Worm (Caenorhabditis elegans): ENCODE data around the gene T07C4.12.

Gene T07C4.12

DNA sequence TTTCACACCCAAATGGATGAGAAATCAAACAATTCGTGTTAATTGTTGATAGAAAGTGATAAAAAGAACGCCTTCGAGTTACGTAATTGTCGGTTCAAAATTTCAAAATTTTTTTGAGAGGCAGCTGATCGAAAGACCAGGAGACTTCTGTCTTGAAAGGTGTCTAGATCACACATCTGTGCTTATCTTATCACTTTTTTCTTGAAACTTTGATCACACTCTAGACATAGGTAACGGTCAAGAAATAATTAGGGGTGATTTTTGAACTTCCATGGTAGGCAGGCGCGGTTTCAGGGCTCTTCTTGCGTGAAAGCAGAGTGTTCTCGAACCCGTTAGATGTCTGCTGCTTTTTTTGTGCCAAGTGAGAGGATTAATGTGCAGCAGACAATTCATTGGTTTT lies 39.1 kb downstream of the T07C4.12 start:
- TF ChIP-seq sem-2 (GFP tag; optimal IDR thresholded peaks at IDR 0.05) (no peak), cnd-1 (tag; optimal IDR thresholded peaks at IDR 0.05) (no peak), bed-3 (GFP tag; optimal IDR thresholded peaks at IDR 0.05) (no peak)

DNA sequence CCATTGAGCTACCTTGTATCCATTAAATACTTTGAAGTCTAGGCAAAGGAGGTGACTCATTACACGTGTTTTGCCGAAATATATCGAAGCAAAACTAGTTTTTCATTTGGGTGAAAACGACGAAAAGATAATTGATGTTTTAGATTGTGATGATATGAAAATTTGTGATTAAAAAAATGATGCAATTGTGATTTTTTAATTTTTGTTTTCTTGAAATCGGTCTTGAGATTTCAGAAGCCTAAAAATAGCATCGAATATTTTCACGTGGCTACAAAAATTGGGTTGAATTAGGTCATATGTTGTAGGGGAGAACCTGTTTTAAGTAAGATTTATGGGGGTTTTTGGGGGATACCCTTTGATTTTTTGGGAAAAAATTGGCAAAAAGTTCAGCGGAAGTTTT lies 41.9 kb downstream of the T07C4.12 start:
- TF ChIP-seq nhr-237 (tag; optimal IDR thresholded peaks at IDR 0.05) (no peak), nhr-76 (tag; optimal IDR thresholded peaks at IDR 0.05) (no peak), pha-4 (tag; optimal IDR thresholded peaks at IDR 0.05) (no peak), drap-1 (GFP tag; optimal IDR thresholded peaks at IDR 0.05) (no peak), ztf-11 (tag; optimal IDR thresholded peaks at IDR 0.05) (no peak), blmp-1 (tag; optimal IDR thresholded peaks at IDR 0.05) (no peak), mab-5 (tag; optimal IDR thresholded peaks at IDR 0.05) (no peak), lin-32 (GFP tag; optimal IDR thresholded peaks at IDR 0.05) (no peak), ceh-43 (GFP tag; optimal IDR thresholded peaks at IDR 0.05) (no peak), M03D4.4 (tag; optimal IDR thresholded peaks at IDR 0.05) (no peak), nhr-12 (tag; optimal IDR thresholded peaks at IDR 0.05) (no peak), tbx-8 (GFP tag; optimal IDR thresholded peaks at IDR 0.05) (no peak), ham-2 (GFP tag; optimal IDR thresholded peaks at IDR 0.05) (no peak), ces-1 (GFP tag; optimal IDR thresholded peaks at IDR 0.05) (no peak), zip-8 (tag; optimal IDR thresholded peaks at IDR 0.05) (no peak), nhr-2 (tag; optimal IDR thresholded peaks at IDR 0.05) (no peak), bed-3 (GFP tag; optimal IDR thresholded peaks at IDR 0.05) (no peak)

DNA sequence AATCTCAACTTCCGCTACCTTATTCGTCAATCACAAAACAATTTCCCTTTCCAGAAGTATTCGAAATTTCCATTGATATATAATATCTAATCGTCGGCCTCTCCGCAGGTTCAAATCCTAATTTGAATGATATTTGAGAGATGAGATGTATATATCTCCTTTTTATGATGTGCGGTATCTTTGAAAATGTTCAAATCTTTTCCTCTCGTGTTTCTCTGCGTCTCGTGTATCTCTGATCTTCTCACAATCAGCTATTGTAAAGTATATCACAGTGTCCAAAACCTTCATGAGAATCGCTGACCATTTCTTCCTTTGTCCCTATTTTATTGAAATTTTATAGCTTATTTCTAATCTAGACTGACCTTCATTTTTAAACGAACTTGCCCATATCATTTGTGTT lies 42.7 kb downstream of the T07C4.12 start:
- TF ChIP-seq mep-1 (tag; optimal IDR thresholded peaks at IDR 0.05) = no peak
- TF ChIP-seq lsy-2 (tag; optimal IDR thresholded peaks at IDR 0.05) = no peak
- TF ChIP-seq zip-8 (tag; optimal IDR thresholded peaks at IDR 0.05) = no peak
- TF ChIP-seq ztf-11 (tag; optimal IDR thresholded peaks at IDR 0.05) = no peak
- TF ChIP-seq bed-3 (GFP tag; optimal IDR thresholded peaks at IDR 0.05) = no peak
- no peak for TF ChIP-seq pha-4 (tag; optimal IDR thresholded peaks at IDR 0.05)
- no peak for TF ChIP-seq unc-120 (tag; optimal IDR thresholded peaks at IDR 0.05; ENCODE audit: poor library complexity, severe bottlenecking)
- no peak for TF ChIP-seq ham-2 (GFP tag; optimal IDR thresholded peaks at IDR 0.05)
- no peak for TF ChIP-seq M03D4.4 (tag; optimal IDR thresholded peaks at IDR 0.05)
- no peak for TF ChIP-seq unc-62 (GFP tag; optimal IDR thresholded peaks at IDR 0.05)
- no peak for TF ChIP-seq nhr-12 (tag; optimal IDR thresholded peaks at IDR 0.05)
- no peak for TF ChIP-seq lin-13 (tag; optimal IDR thresholded peaks at IDR 0.05)
- TF ChIP-seq sptf-1 (tag; optimal IDR thresholded peaks at IDR 0.05) = no peak

ce11 chrIII:10285623-10286022 lies 46.8 kb downstream of the T07C4.12 start, which contains the start of gene K10G9.2:
K10G9.2 (plus strand) TSS chrIII:10285923.
- TF ChIP-seq drap-1 (GFP tag; optimal IDR thresholded peaks at IDR 0.05) = no peak
- TF ChIP-seq ztf-11 (tag; optimal IDR thresholded peaks at IDR 0.05) = no peak
- no peak for TF ChIP-seq unc-39 (tag; optimal IDR thresholded peaks at IDR 0.05)
- no peak for TF ChIP-seq nhr-2 (tag; optimal IDR thresholded peaks at IDR 0.05)
- no peak for TF ChIP-seq sptf-1 (tag; optimal IDR thresholded peaks at IDR 0.05)
- no peak for TF ChIP-seq ceh-39 (tag; optimal IDR thresholded peaks at IDR 0.05)
- TF ChIP-seq hlh-1 (tag; optimal IDR thresholded peaks at IDR 0.05) = no peak
- TF ChIP-seq elt-3 (tag; optimal IDR thresholded peaks at IDR 0.05) = no peak
- TF ChIP-seq unc-62 (GFP tag; optimal IDR thresholded peaks at IDR 0.05) = no peak
- no peak for TF ChIP-seq tbx-8 (GFP tag; optimal IDR thresholded peaks at IDR 0.05)
- no peak for TF ChIP-seq snpc-4 (tag; optimal IDR thresholded peaks at IDR 0.05)
- no peak for TF ChIP-seq bed-3 (GFP tag; optimal IDR thresholded peaks at IDR 0.05)
- no peak for TF ChIP-seq blmp-1 (tag; optimal IDR thresholded peaks at IDR 0.05)
- TF ChIP-seq lsy-2 (tag; optimal IDR thresholded peaks at IDR 0.05) = no peak
- TF ChIP-seq mab-5 (tag; optimal IDR thresholded peaks at IDR 0.05) = no peak
- no peak for TF ChIP-seq mep-1 (tag; optimal IDR thresholded peaks at IDR 0.05)
- TF ChIP-seq flh-1 (GFP tag; optimal IDR thresholded peaks at IDR 0.05) = no peak
- TF ChIP-seq lin-32 (GFP tag; optimal IDR thresholded peaks at IDR 0.05) = no peak
- no peak for TF ChIP-seq ham-2 (GFP tag; optimal IDR thresholded peaks at IDR 0.05)

- TF ChIP-seq lsy-2 (tag; optimal IDR thresholded peaks at IDR 0.05) (peak; percentile 0), blmp-1 (tag; optimal IDR thresholded peaks at IDR 0.05) (no peak), ham-2 (GFP tag; optimal IDR thresholded peaks at IDR 0.05) (no peak), cnd-1 (tag; optimal IDR thresholded peaks at IDR 0.05) (no peak), sem-2 (GFP tag; optimal IDR thresholded peaks at IDR 0.05) (no peak), nhr-12 (tag; optimal IDR thresholded peaks at IDR 0.05) (no peak), mab-5 (tag; optimal IDR thresholded peaks at IDR 0.05) (no peak), drap-1 (GFP tag; optimal IDR thresholded peaks at IDR 0.05) (no peak), ces-1 (GFP tag; optimal IDR thresholded peaks at IDR 0.05) (peak; percentile 99), snpc-4 (tag; optimal IDR thresholded peaks at IDR 0.05) (no peak), sptf-1 (tag; optimal IDR thresholded peaks at IDR 0.05) (peak; percentile 45), hlh-1 (tag; optimal IDR thresholded peaks at IDR 0.05) (no peak), pha-4 (tag; optimal IDR thresholded peaks at IDR 0.05) (no peak), mep-1 (tag; optimal IDR thresholded peaks at IDR 0.05) (no peak), flh-1 (GFP tag; optimal IDR thresholded peaks at IDR 0.05) (no peak), ceh-83 (GFP tag; optimal IDR thresholded peaks at IDR 0.05) (no peak), ceh-39 (tag; optimal IDR thresholded peaks at IDR 0.05) (no peak), nhr-28 (tag; optimal IDR thresholded peaks at IDR 0.05) (no peak), unc-120 (tag; optimal IDR thresholded peaks at IDR 0.05; ENCODE audit: poor library complexity, severe bottlenecking) (peak; percentile 68), nhr-237 (tag; optimal IDR thresholded peaks at IDR 0.05) (no peak), M03D4.4 (tag; optimal IDR thresholded peaks at IDR 0.05) (peak; percentile 38), mls-2 (tag; optimal IDR thresholded peaks at IDR 0.05) (peak; percentile 69), elt-1 (tag; optimal IDR thresholded peaks at IDR 0.05; ENCODE audit: borderline replicate concordance, insufficient read depth) (no peak), unc-39 (tag; optimal IDR thresholded peaks at IDR 0.05) (no peak), nhr-2 (tag; optimal IDR thresholded peaks at IDR 0.05) (no peak), zip-8 (tag; optimal IDR thresholded peaks at IDR 0.05) (no peak), lin-13 (tag; optimal IDR thresholded peaks at IDR 0.05) (no peak), elt-3 (tag; optimal IDR thresholded peaks at IDR 0.05) (no peak), tbx-8 (GFP tag; optimal IDR thresholded peaks at IDR 0.05) (no peak), lin-32 (GFP tag; optimal IDR thresholded peaks at IDR 0.05) (no peak), ztf-11 (tag; optimal IDR thresholded peaks at IDR 0.05) (no peak)
Measured at ce11 chrIII:10284214-10284613, 48.2 kb downstream of the T07C4.12 start.
